Fruit fly (Drosophila melanogaster): ENCODE measurements around the gene CG11583.

CG11583 gene

dm6 chr3L:4232227-4232626, 50.4 kb downstream of the CG11583 start:
- TF ChIP-seq Dbx (GFP tag; IDR thresholded peaks at IDR 0.05) (no peak), Deaf1 (tag; optimal IDR thresholded peaks at IDR 0.05) (peak; percentile 43), hkb (optimal IDR thresholded peaks at IDR 0.05) (no peak), hkb (GFP tag; IDR thresholded peaks at IDR 0.05) (no peak), oc (tag; optimal IDR thresholded peaks at IDR 0.05) (peak; percentile 98), CG10543 (GFP tag; optimal IDR thresholded peaks at IDR 0.05) (peak; percentile 11), chinmo (GFP tag; IDR thresholded peaks at IDR 0.05; ENCODE audit: partially characterized antibody) (peak; percentile 72; the same call in 1 of the 4 replicates), z (GFP tag; IDR thresholded peaks at IDR 0.05) (peak; percentile 85), CG6813 (GFP tag; optimal IDR thresholded peaks at IDR 0.05) (peak; percentile 28), ttk (GFP tag; IDR thresholded peaks at IDR 0.05) (peak; percentile 17; the same call in 1 of the 2 replicates), tll (GFP tag; optimal IDR thresholded peaks at IDR 0.05) (peak in 1 of 2 experiments; percentile 88), chm (GFP tag; IDR thresholded peaks at IDR 0.05) (0 out of 2 replicates have a peak, but pooled peaks have one; percentile 18), cad (GFP tag; optimal IDR thresholded peaks at IDR 0.05) (no peak), cg (GFP tag; optimal IDR thresholded peaks at IDR 0.05) (peak; percentile 72), kni (GFP tag; optimal IDR thresholded peaks at IDR 0.05) (peak; percentile 97), Sox102F (GFP tag; optimal IDR thresholded peaks at IDR 0.05) (no peak), zen (tag; optimal IDR thresholded peaks at IDR 0.05) (peak; percentile 9), CG6272 (GFP tag; IDR thresholded peaks at IDR 0.05) (0 out of 2 replicates have a peak, but pooled peaks have one; percentile 32), CG7271 (tag; optimal IDR thresholded peaks at IDR 0.05) (no peak), Kr (GFP tag; optimal IDR thresholded peaks at IDR 0.05) (peak; percentile 34), gsb (GFP tag; IDR thresholded peaks at IDR 0.05) (no peak), CG2199 (GFP tag; IDR thresholded peaks at IDR 0.05) (peak; percentile 61; the same call in 1 of the 3 replicates), YL-1 (GFP tag; optimal IDR thresholded peaks at IDR 0.05) (no peak), Sry-β (GFP tag; optimal IDR thresholded peaks at IDR 0.05) (no peak), CG12769 (tag; optimal IDR thresholded peaks at IDR 0.05) (peak; percentile 8), psq (GFP tag; optimal IDR thresholded peaks at IDR 0.05) (no peak), Jarid2 (GFP tag; optimal IDR thresholded peaks at IDR 0.05) (no peak), Nf-YC (tag; optimal IDR thresholded peaks at IDR 0.05) (peak; percentile 3), gcm (GFP tag; optimal IDR thresholded peaks at IDR 0.05) (peak; percentile 56), ranshi (GFP tag; IDR thresholded peaks at IDR 0.05) (no peak), pan (optimal IDR thresholded peaks at IDR 0.05) (no peak), pan (GFP tag; optimal IDR thresholded peaks at IDR 0.05 in 1 of 2, IDR thresholded peaks at IDR 0.05 in 1 of 2) (peak in 1 of 2 experiments; percentile 9), vvl (GFP tag; IDR thresholded peaks at IDR 0.05) (peak; percentile 53; the same call in 1 of the 2 replicates), wek (GFP tag; optimal IDR thresholded peaks at IDR 0.05) (no peak), CG13123 (GFP tag; optimal IDR thresholded peaks at IDR 0.05) (no peak), HLHmδ (GFP tag; optimal IDR thresholded peaks at IDR 0.05) (peak; percentile 53), CG10274 (GFP tag; optimal IDR thresholded peaks at IDR 0.05) (no peak), fru (optimal IDR thresholded peaks at IDR 0.05) (no peak), kay (GFP tag; optimal IDR thresholded peaks at IDR 0.05) (peak; percentile 71), zf30C (GFP tag; optimal IDR thresholded peaks at IDR 0.05) (peak; percentile 39), bbx (GFP tag; IDR thresholded peaks at IDR 0.05; ENCODE audit: partially characterized antibody) (0 out of 2 replicates have a peak, but pooled peaks have one; percentile 23), pum (GFP tag; optimal IDR thresholded peaks at IDR 0.05) (no peak), corto (GFP tag; optimal IDR thresholded peaks at IDR 0.05) (no peak), CG5180 (GFP tag; optimal IDR thresholded peaks at IDR 0.05) (peak; percentile 32), br (optimal IDR thresholded peaks at IDR 0.05) (no peak), crol (GFP tag; IDR thresholded peaks at IDR 0.05) (peak; percentile 97), seq (GFP tag; IDR thresholded peaks at IDR 0.05) (0 out of 2 replicates have a peak, but pooled peaks have one; percentile 15), peb (GFP tag; IDR thresholded peaks at IDR 0.05) (peak; percentile 30; the same call in 1 of the 2 replicates), unpg (GFP tag; optimal IDR thresholded peaks at IDR 0.05) (no peak), CG10979 (tag; optimal IDR thresholded peaks at IDR 0.05) (no peak), Poxn (GFP tag; IDR thresholded peaks at IDR 0.05) (no peak)
